In genomic region chrX:17634245-17634644, ce11 we compare ENCODE assay signal across 1 worm cellular context.
TF ChIP-seq lines count a peak whose summit lies in the region.

No protein-coding gene starts in this region.

TF ChIP-seq in whole organism, L1 larva, 84 proteins besides CTCF, POLR2A, EP300 and RAD21 (continued from another document):
- TF ChIP-seq snu-23 (GFP tag; optimal IDR thresholded peaks at IDR 0.05; lab: Kevin White, UChicago) (no peak), nhr-19 (GFP tag; conservative IDR thresholded peaks at IDR 0.05; lab: Robert Waterston, UW) (no peak), ztf-4 (tag; optimal IDR thresholded peaks at IDR 0.05; lab: Kevin White, UChicago) (no peak), snpc-4 (tag; optimal IDR thresholded peaks at IDR 0.05; lab: Kevin White, UChicago) (no peak), ets-5 (GFP tag; IDR thresholded peaks at IDR 0.05; lab: Robert Waterston, UW) (no peak), mef-2 (tag; optimal IDR thresholded peaks at IDR 0.05; lab: Kevin White, UChicago) (no peak), mep-1 (tag; optimal IDR thresholded peaks at IDR 0.05; lab: Kevin White, UChicago) (no peak), alr-1 (tag; optimal IDR thresholded peaks at IDR 0.05; lab: Kevin White, UChicago; ENCODE audit: borderline replicate concordance) (no peak), lir-3 (tag; optimal IDR thresholded peaks at IDR 0.05; lab: Kevin White, UChicago; ENCODE audit: poor library complexity) (no peak), dsc-1 (tag; optimal IDR thresholded peaks at IDR 0.05; lab: Kevin White, UChicago) (no peak)
